Worm (Caenorhabditis elegans) whole organism, L4 larva: Measurements from ENCODE around the gene txt-2.
A peak's percentile ranks its signal among the peaks of the same experiment; 100 is the strongest.
"Not testable (repeated sequence)": the region's sequence is repeated elsewhere in the genome, so short reads cannot be mapped to it uniquely, and the experiment has no call there.

Experiments
- F44E2.7 ChIP-seq: fragments of 200-800 bp; sonication (Bioruptor generic); IDR thresholded peaks from 2 replicates; pipeline ENCODE4 v2.1.2; 2022; ENCODE audit warnings: missing genetic modification characterization, missing compliant biosample characterization
- T26A8.4 ChIP-seq: fragments of 200-800 bp; sonication (Bioruptor generic); IDR thresholded peaks from 2 replicates; pipeline ENCODE4 v1.3.6; 2022; ENCODE audit warnings: missing genetic modification characterization, missing compliant biosample characterization
- ZK337.2 ChIP-seq: fragments of 200-800 bp; sonication (Bioruptor generic); IDR thresholded peaks from 2 replicates; pipeline ENCODE4 v1.3.6; 2022; ENCODE audit warnings: missing genetic modification reagents, missing genetic modification characterization, missing compliant biosample characterization
- aha-1 ChIP-seq: fragments of 150-350 bp; peaks from one replicate; lab custom pipeline; 2014; ENCODE audit warnings: missing biosample characterization, missing genetic modification characterization
- ama-1 ChIP-seq: fragments of 150-350 bp; optimal IDR thresholded peaks from 2 replicates; lab custom pipeline; 2014; ENCODE audit warnings: inconsistent platforms, mixed read lengths
- arid-1 ChIP-seq: fragments of 200-800 bp; sonication (Bioruptor generic); conservative IDR thresholded peaks from 2 replicates; pipeline ENCODE4 v1.3.6; 2022; ENCODE audit warnings: missing genetic modification reagents, missing genetic modification characterization, missing compliant biosample characterization
- attf-4 ChIP-seq: sonication (generic microtip); optimal IDR thresholded peaks from 3 replicates; lab custom pipeline; 2017; ENCODE audit warnings: missing biosample characterization, missing genetic modification characterization
- ceh-20 ChIP-seq: fragments of 200-800 bp; sonication (Bioruptor generic); IDR thresholded peaks from 2 replicates; pipeline ENCODE4 v1.3.6; 2022; ENCODE audit warnings: missing genetic modification reagents, missing genetic modification characterization, missing compliant biosample characterization
- ceh-28 ChIP-seq: fragments of 150-350 bp; optimal IDR thresholded peaks from 2 replicates; lab custom pipeline; 2014; ENCODE audit warnings: missing biosample characterization, missing genetic modification reagents, missing genetic modification characterization
- ceh-32 ChIP-seq: sonication (generic microtip); optimal IDR thresholded peaks from 2 replicates; lab custom pipeline; 2016; ENCODE audit warnings: mild to moderate bottlenecking, missing genetic modification characterization, missing compliant biosample characterization; ENCODE audit not compliant: poor library complexity
- daf-16 ChIP-seq, 3 experiments: sonication (generic microtip); optimal IDR thresholded peaks; 2 replicates each; lab custom pipeline; 2016 to 2017; ENCODE audit warnings: missing genetic modification characterization in 3 of 3, missing genetic modification reagents in 3 of 3, mild to moderate bottlenecking in 2 of 3, missing compliant biosample characterization in 2 of 3, missing biosample characterization in 1 of 3, moderate library complexity in 1 of 3
- daf-19 ChIP-seq: fragments of 200-800 bp; sonication (Bioruptor generic); conservative IDR thresholded peaks from 2 replicates; pipeline ENCODE4 v1.3.6; 2022; ENCODE audit warnings: missing genetic modification characterization, missing compliant biosample characterization
- dmd-8 ChIP-seq: fragments of 200-800 bp; sonication (Bioruptor generic); IDR thresholded peaks from 2 replicates; pipeline ENCODE4 v1.3.6; 2022; ENCODE audit warnings: missing genetic modification characterization, missing compliant biosample characterization
- dpl-1 ChIP-seq: fragments of 150-350 bp; optimal IDR thresholded peaks from 2 replicates; lab custom pipeline; 2014; ENCODE audit warnings: missing biosample characterization, missing genetic modification reagents, missing genetic modification characterization
- dve-1 ChIP-seq: sonication (generic microtip); optimal IDR thresholded peaks from 2 replicates; lab custom pipeline; 2017; ENCODE audit warnings: antibody characterized with exemption, mild to moderate bottlenecking, missing genetic modification characterization, missing compliant biosample characterization; ENCODE audit not compliant: insufficient read depth
- egl-27 ChIP-seq: sonication (generic microtip); optimal IDR thresholded peaks from 3 replicates; lab custom pipeline; 2017; ENCODE audit warnings: missing biosample characterization, missing genetic modification reagents, missing genetic modification characterization
- fkh-10 ChIP-seq: fragments of 150-350 bp; optimal IDR thresholded peaks from 2 replicates; lab custom pipeline; 2014; ENCODE audit warnings: missing biosample characterization, missing genetic modification reagents, missing genetic modification characterization
- gei-8 ChIP-seq: fragments of 200-800 bp; sonication (Bioruptor generic); optimal IDR thresholded peaks from 2 replicates; lab custom pipeline; 2018; ENCODE audit warnings: mild to moderate bottlenecking, missing genetic modification characterization, missing compliant biosample characterization
- hif-1 ChIP-seq, 2 experiments: sonication (generic microtip); optimal IDR thresholded peaks; 2 replicates each; lab custom pipeline; 2016 to 2017; ENCODE audit warnings: missing compliant biosample characterization in 2 of 2, missing genetic modification characterization in 2 of 2, missing genetic modification reagents in 2 of 2, missing genotype in 2 of 2, mild to moderate bottlenecking in 1 of 2
- hlh-11 ChIP-seq: fragments of 200-800 bp; sonication (Bioruptor generic); optimal IDR thresholded peaks from 2 replicates; lab custom pipeline; 2018; ENCODE audit warnings: mild to moderate bottlenecking, missing genetic modification characterization, missing compliant biosample characterization
- hmg-1.1 ChIP-seq: fragments of 200-800 bp; sonication (Bioruptor generic); IDR thresholded peaks from 2 replicates; pipeline ENCODE4 v1.3.6; 2022; ENCODE audit warnings: missing genetic modification reagents, missing genetic modification characterization, missing compliant biosample characterization
- lin-13 ChIP-seq: fragments of 150-350 bp; optimal IDR thresholded peaks from 2 replicates; lab custom pipeline; 2014; ENCODE audit warnings: missing biosample characterization, missing genetic modification reagents, missing genetic modification characterization
- lsy-2 ChIP-seq, 2 experiments: fragments of 150-350 bp in 1 of 2; sonication (generic microtip) in 1 of 2; optimal IDR thresholded peaks; 2 replicates each; lab custom pipeline; 2014 to 2017; ENCODE audit warnings: missing biosample characterization in 2 of 2, missing genetic modification characterization in 2 of 2
- mdl-1 ChIP-seq, 2 experiments: fragments of 150-350 bp in 1 of 2; sonication (generic microtip) in 1 of 2; optimal IDR thresholded peaks; 2 replicates each; lab custom pipeline; 2014 to 2017; ENCODE audit warnings: missing biosample characterization in 2 of 2, missing genetic modification characterization in 2 of 2
- mep-1 ChIP-seq: fragments of 150-350 bp; sonication (generic microtip); optimal IDR thresholded peaks from 3 replicates; lab custom pipeline; 2014; ENCODE audit warnings: missing biosample characterization, missing genetic modification characterization
- nhr-111 ChIP-seq: fragments of 200-800 bp; sonication (Bioruptor generic); optimal IDR thresholded peaks from 2 replicates; lab custom pipeline; 2018; ENCODE audit warnings: mild to moderate bottlenecking, missing genetic modification characterization, missing compliant biosample characterization
- nhr-25 ChIP-seq: sonication (generic microtip); optimal IDR thresholded peaks from 2 replicates; lab custom pipeline; 2017; ENCODE audit warnings: missing genetic modification characterization, mild to moderate bottlenecking, missing compliant biosample characterization, antibody characterized with exemption, moderate library complexity, borderline replicate concordance; ENCODE audit not compliant: insufficient read depth
- nhr-42 ChIP-seq: fragments of 200-800 bp; sonication (Bioruptor generic); IDR thresholded peaks from 2 replicates; pipeline ENCODE4 v1.3.6; 2022; ENCODE audit warnings: missing genetic modification characterization, missing compliant biosample characterization
- nhr-48 ChIP-seq: sonication (generic microtip); optimal IDR thresholded peaks from 2 replicates; lab custom pipeline; 2016; ENCODE audit warnings: mild to moderate bottlenecking, missing genetic modification characterization, missing compliant biosample characterization
- nhr-6 ChIP-seq: fragments of 150-350 bp; optimal IDR thresholded peaks from 2 replicates; lab custom pipeline; 2014; ENCODE audit warnings: missing biosample characterization, missing genetic modification characterization
- nhr-76 ChIP-seq: fragments of 150-350 bp; optimal IDR thresholded peaks from 2 replicates; lab custom pipeline; 2014; ENCODE audit warnings: missing biosample characterization, missing genetic modification characterization
- rbr-2 ChIP-seq: sonication (generic microtip); optimal IDR thresholded peaks from 2 replicates; lab custom pipeline; 2016; ENCODE audit warnings: missing genotype, missing genetic modification characterization, missing compliant biosample characterization
- saeg-2 ChIP-seq: fragments of 200-800 bp; sonication (Bioruptor generic); IDR thresholded peaks from 2 replicates; pipeline ENCODE4 v1.3.6; 2022; ENCODE audit warnings: missing genetic modification reagents, missing genetic modification characterization, missing compliant biosample characterization
- sdz-12 ChIP-seq: fragments of 200-800 bp; sonication (Bioruptor generic); optimal IDR thresholded peaks from 2 replicates; lab custom pipeline; 2018; ENCODE audit warnings: mild to moderate bottlenecking, missing genetic modification characterization, missing compliant biosample characterization
- skn-1 ChIP-seq: fragments of 150-350 bp; optimal IDR thresholded peaks from 2 replicates; lab custom pipeline; 2014; ENCODE audit warnings: missing biosample characterization, missing genetic modification characterization
- spr-1 ChIP-seq: sonication (generic microtip); optimal IDR thresholded peaks from 2 replicates; lab custom pipeline; 2016; ENCODE audit warnings: mild to moderate bottlenecking, missing genetic modification characterization, missing compliant biosample characterization
- unc-130 ChIP-seq: sonication (generic microtip); optimal IDR thresholded peaks from 2 replicates; lab custom pipeline; 2016; ENCODE audit warnings: missing genetic modification reagents, missing genetic modification characterization, missing compliant biosample characterization
- unc-39 ChIP-seq: sonication (generic microtip); optimal IDR thresholded peaks from 2 replicates; lab custom pipeline; 2017; ENCODE audit warnings: missing biosample characterization, missing genetic modification characterization
- unc-62 ChIP-seq, 3 experiments: fragments of 150-350 bp in 1 of 3; sonication (generic microtip); optimal IDR thresholded peaks in 2 of 3; peaks in 1 of 3; 1 replicate in 1 of 3; 2 replicates in 2 of 3; lab custom pipeline; 2014 to 2017; ENCODE audit warnings: missing biosample characterization in 3 of 3, missing genetic modification characterization in 3 of 3, missing genetic modification reagents in 3 of 3, missing genotype in 1 of 3
- zfp-2 ChIP-seq: sonication (generic microtip); optimal IDR thresholded peaks from 2 replicates; lab custom pipeline; 2016; ENCODE audit warnings: mild to moderate bottlenecking, missing genetic modification characterization, missing compliant biosample characterization
- zip-11 ChIP-seq: fragments of 200-800 bp; sonication (Bioruptor generic); IDR thresholded peaks from 2 replicates; pipeline ENCODE4 v1.3.6; 2022; ENCODE audit warnings: missing genetic modification characterization, missing compliant biosample characterization
- ztf-7 ChIP-seq: fragments of 150-350 bp; optimal IDR thresholded peaks from 2 replicates; lab custom pipeline; 2014; ENCODE audit warnings: missing biosample characterization, missing genetic modification characterization

Gene txt-2

ce11 chrV:215697-216096, 24.6 kb downstream of the txt-2 start:
- no peak for TF ChIP-seq hmg-1.1
- no peak for TF ChIP-seq ceh-28
- no peak for TF ChIP-seq nhr-25 (tag; lab: Kevin White, UChicago)
- no peak for TF ChIP-seq nhr-48
- no peak for TF ChIP-seq unc-130 (GFP tag; lab: Kevin White, UChicago)
- no peak for TF ChIP-seq sdz-12 (GFP tag; lab: Kevin White, UChicago)
- no peak for TF ChIP-seq egl-27
- no peak for TF ChIP-seq ZK337.2 (GFP tag; lab: Robert Waterston, UW)
- TF ChIP-seq zfp-2, result no peak
- TF ChIP-seq hif-1 (tag; optimal IDR thresholded peaks at IDR 0.05; lab: Kevin White, UChicago), result no peak
- no peak for TF ChIP-seq ceh-32 (tag; lab: Kevin White, UChicago)
- no peak for TF ChIP-seq unc-39 (tag; lab: Kevin White, UChicago)
- TF ChIP-seq ama-1 (lab: Kevin White, UChicago), result no peak
- TF ChIP-seq aha-1 (tag; lab: Kevin White, UChicago), result no peak
- TF ChIP-seq mep-1 (tag; lab: Kevin White, UChicago), result no peak
- TF ChIP-seq F44E2.7 (GFP tag; lab: Robert Waterston, UW), result no peak
- no peak for TF ChIP-seq dmd-8 (GFP tag; lab: Robert Waterston, UW)
- TF ChIP-seq spr-1 (tag; lab: Kevin White, UChicago), result no peak
- TF ChIP-seq T26A8.4 (GFP tag; lab: Robert Waterston, UW), result no peak
- no peak for TF ChIP-seq lsy-2 (tag; optimal IDR thresholded peaks at IDR 0.05; lab: Kevin White, UChicago)

DNA sequence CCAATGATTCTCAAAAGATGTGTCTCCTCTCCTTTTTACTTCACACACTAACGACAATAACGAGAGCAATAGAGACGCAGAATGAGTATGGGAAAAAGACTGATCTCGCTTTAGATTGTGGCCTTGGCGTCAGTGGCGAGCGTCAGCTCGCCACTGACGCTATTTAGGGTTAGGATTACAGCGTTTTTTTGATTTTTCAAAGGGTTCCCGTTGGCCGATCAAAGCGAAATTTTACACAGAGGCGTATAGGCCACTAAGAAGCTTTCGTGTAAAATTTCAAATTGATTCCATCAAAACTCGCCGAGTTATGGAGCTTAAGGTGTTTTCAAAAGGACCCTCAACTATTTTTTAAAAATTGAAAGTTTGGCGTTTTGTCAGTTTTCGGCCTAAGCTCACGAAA, 27.6 kb downstream of the txt-2 start, which contains the start of gene DC2.5:
DC2.5 (minus strand) TSS at position 101 of the 400 bp plus-strand sequence.
- not testable (repeated sequence) for TF ChIP-seq daf-19; gei-8 (GFP tag; lab: Kevin White, UChicago); attf-4 (tag; lab: Kevin White, UChicago)

ce11 chrV:211388-212168, 28.7 kb downstream of the txt-2 start:
- TF ChIP-seq attf-4 (tag; lab: Kevin White, UChicago), result no peak
- no peak for TF ChIP-seq nhr-6 (tag; lab: Kevin White, UChicago)
- no peak for TF ChIP-seq hif-1 (tag; optimal IDR thresholded peaks at IDR 0.05; lab: Kevin White, UChicago)
- TF ChIP-seq dve-1, result peak; percentile 73
- TF ChIP-seq nhr-42 (GFP tag; lab: Robert Waterston, UW), result no peak
- no peak for TF ChIP-seq rbr-2 (tag; lab: Kevin White, UChicago)
- no peak for TF ChIP-seq dpl-1
- no peak for TF ChIP-seq zip-11 (GFP tag; lab: Robert Waterston, UW)
- TF ChIP-seq sdz-12 (GFP tag; lab: Kevin White, UChicago), result no peak
- no peak for TF ChIP-seq daf-16 (GFP tag; optimal IDR thresholded peaks at IDR 0.05; lab: Kevin White, UChicago)
- TF ChIP-seq daf-16 (tag; optimal IDR thresholded peaks at IDR 0.05; lab: Kevin White, UChicago), result peak; percentile 70
- no peak for TF ChIP-seq gei-8 (GFP tag; lab: Kevin White, UChicago)
- no peak for TF ChIP-seq ZK337.2 (GFP tag; lab: Robert Waterston, UW)
- peak; percentile 60 for TF ChIP-seq mep-1 (tag; lab: Kevin White, UChicago)
- no peak for TF ChIP-seq skn-1 (tag; lab: Kevin White, UChicago)
- no peak for TF ChIP-seq nhr-76 (tag; lab: Kevin White, UChicago)
- no peak for TF ChIP-seq mdl-1 (tag; optimal IDR thresholded peaks at IDR 0.05; lab: Kevin White, UChicago)
- TF ChIP-seq ceh-20 (GFP tag; lab: Robert Waterston, UW), result no peak
- no peak for TF ChIP-seq fkh-10
- TF ChIP-seq lin-13 (GFP tag; lab: Kevin White, UChicago), result no peak
- no peak for TF ChIP-seq nhr-111 (GFP tag; lab: Kevin White, UChicago)
- peak; percentile 50 for TF ChIP-seq ztf-7 (tag; lab: Kevin White, UChicago)
- TF ChIP-seq lsy-2 (tag; optimal IDR thresholded peaks at IDR 0.05; lab: Kevin White, UChicago), result peak in 1 of 2 experiments; percentile 46
- peak in 1 of 2 experiments; percentile 37 for TF ChIP-seq unc-62 (GFP tag; optimal IDR thresholded peaks at IDR 0.05 in 1 of 2; lab: Kevin White, UChicago)
- TF ChIP-seq unc-62 (tag; optimal IDR thresholded peaks at IDR 0.05; lab: Kevin White, UChicago), result no peak
- no peak for TF ChIP-seq arid-1 (GFP tag; lab: Robert Waterston, UW)
- TF ChIP-seq ceh-28, result no peak
- no peak for TF ChIP-seq saeg-2 (GFP tag; lab: Robert Waterston, UW)
- TF ChIP-seq T26A8.4 (GFP tag; lab: Robert Waterston, UW), result no peak
- TF ChIP-seq hlh-11 (tag; lab: Kevin White, UChicago), result no peak
